Worm (Caenorhabditis elegans): ENCODE results near the gene C04H5.1.

DNA sequence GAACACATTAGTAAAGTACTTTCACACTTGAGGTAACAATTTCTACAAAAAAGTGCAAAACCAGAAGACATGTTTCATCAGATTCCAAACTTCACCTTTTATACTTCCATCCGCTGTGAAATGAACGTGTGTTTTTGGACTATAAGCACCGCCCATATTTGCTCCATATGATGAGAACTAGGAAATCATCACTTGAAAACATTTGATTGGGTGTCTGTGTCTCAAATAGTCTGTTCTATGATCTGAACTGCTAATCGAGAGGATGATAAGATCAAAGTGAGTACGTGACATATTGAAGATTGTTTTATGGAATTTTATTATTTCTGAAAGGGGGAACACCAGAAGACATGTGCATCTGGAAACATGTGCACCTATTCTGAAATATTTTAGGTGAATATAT lies 38.8 kb upstream of the C04H5.1 start:
- TF ChIP-seq ztf-7 (tag; optimal IDR thresholded peaks at IDR 0.05) (no peak), zag-1 (tag; optimal IDR thresholded peaks at IDR 0.05) (no peak), ama-1 (optimal IDR thresholded peaks at IDR 0.05) (peak; percentile 4), egl-27 (tag; optimal IDR thresholded peaks at IDR 0.05) (no peak), unc-62 (GFP tag; optimal IDR thresholded peaks at IDR 0.05 in 1 of 2) (no peak), unc-62 (tag; optimal IDR thresholded peaks at IDR 0.05) (no peak), pha-4 (GFP tag; IDR thresholded peaks at IDR 0.05) (no peak), pha-4 (tag; optimal IDR thresholded peaks at IDR 0.05) (no peak), lsy-2 (tag; optimal IDR thresholded peaks at IDR 0.05) (peak in 1 of 2 experiments; percentile 13), ceh-82 (tag; optimal IDR thresholded peaks at IDR 0.05) (no peak), dpl-1 (GFP tag; optimal IDR thresholded peaks at IDR 0.05) (no peak), snpc-4 (tag; optimal IDR thresholded peaks at IDR 0.05) (no peak), ztf-11 (tag; optimal IDR thresholded peaks at IDR 0.05) (no peak)

All from whole organism, L4 larva.